Fruit fly (Drosophila melanogaster) whole organism, embryonic: ENCODE data around the gene mthl2.

Experiments
- Antp ChIP-seq: fragments of 200-800 bp; sonication (Bioruptor generic); optimal IDR thresholded peaks from 3 replicates; lab custom pipeline; 2016; ENCODE audit warnings: missing biosample characterization, missing genetic modification characterization
- Atf6 ChIP-seq: fragments of 200-800 bp; sonication (Bioruptor generic); IDR thresholded peaks from 2 replicates; pipeline ENCODE4 v1.3.6; 2022; ENCODE audit warnings: missing biosample characterization, missing genetic modification characterization
- CG10366 ChIP-seq: fragments of 200-800 bp; sonication (Bioruptor generic); IDR thresholded peaks from 2 replicates; pipeline ENCODE4 v1.3.6; 2022; ENCODE audit warnings: missing biosample characterization, missing genetic modification characterization
- CG10979 ChIP-seq: fragments of 200-800 bp; sonication (Bioruptor generic); optimal IDR thresholded peaks from 2 replicates; lab custom pipeline; 2018; ENCODE audit warnings: missing biosample characterization, mild to moderate bottlenecking, missing genetic modification characterization, moderate library complexity
- CG11456 ChIP-seq: fragments of 200-800 bp; sonication (Bioruptor generic); IDR thresholded peaks from 3 replicates; pipeline ENCODE4 v1.3.6; 2022; ENCODE audit warnings: missing biosample characterization, missing genetic modification characterization
- CG12769 ChIP-seq: fragments of 200-800 bp; sonication (Bioruptor generic); optimal IDR thresholded peaks from 2 replicates; lab custom pipeline; 2019; ENCODE audit warnings: missing biosample characterization, mild to moderate bottlenecking, missing genetic modification characterization, moderate library complexity
- CG12942 ChIP-seq: fragments of 200-800 bp; sonication (Bioruptor generic); optimal IDR thresholded peaks from 3 replicates; lab custom pipeline; 2016; ENCODE audit warnings: missing biosample characterization, missing genetic modification characterization
- CG13624 ChIP-seq: fragments of 200-800 bp; sonication (Bioruptor generic); optimal IDR thresholded peaks from 2 replicates; lab custom pipeline; 2016; ENCODE audit warnings: missing biosample characterization, missing genetic modification characterization
- CG17568 ChIP-seq: fragments of 200-800 bp; sonication (Bioruptor generic); optimal IDR thresholded peaks from 2 replicates; lab custom pipeline; 2018; ENCODE audit warnings: missing biosample characterization, mild to moderate bottlenecking, missing genetic modification characterization, moderate library complexity
- CG17802 ChIP-seq: fragments of 200-800 bp; sonication (Bioruptor generic); optimal IDR thresholded peaks from 2 replicates; lab custom pipeline; 2018; ENCODE audit warnings: missing biosample characterization, mild to moderate bottlenecking, missing genetic modification characterization, moderate library complexity
- CG17829 ChIP-seq: fragments of 200-800 bp; optimal IDR thresholded peaks from 2 replicates; lab custom pipeline; 2019; ENCODE audit warnings: missing biosample characterization, mild to moderate bottlenecking, missing genetic modification characterization, moderate library complexity
- CG18262 ChIP-seq: fragments of 200-800 bp; optimal IDR thresholded peaks from 3 replicates; lab custom pipeline; 2019; ENCODE audit warnings: missing biosample characterization, mild to moderate bottlenecking, missing genetic modification characterization, moderate library complexity
- CG18764 ChIP-seq: fragments of 200-800 bp; sonication (Bioruptor generic); optimal IDR thresholded peaks from 3 replicates; lab custom pipeline; 2016; ENCODE audit warnings: missing biosample characterization, missing genetic modification characterization
- CG32772 ChIP-seq: fragments of 200-800 bp; sonication (Bioruptor generic); IDR thresholded peaks from 2 replicates; pipeline ENCODE4 v1.3.6; 2022; ENCODE audit warnings: missing biosample characterization, missing genetic modification characterization
- CG3995 ChIP-seq: fragments of 200-800 bp; sonication (Bioruptor generic); optimal IDR thresholded peaks from 3 replicates; lab custom pipeline; 2016; ENCODE audit warnings: missing biosample characterization, missing genetic modification characterization
- CG4360 ChIP-seq: fragments of 200-800 bp; sonication (Bioruptor generic); IDR thresholded peaks from 2 replicates; pipeline ENCODE4 v1.3.6; 2022; ENCODE audit warnings: missing biosample characterization, missing genetic modification characterization
- CG4707 ChIP-seq: fragments of 200-800 bp; sonication (Bioruptor generic); optimal IDR thresholded peaks from 2 replicates; lab custom pipeline; 2018; ENCODE audit warnings: missing biosample characterization, mild to moderate bottlenecking, missing genetic modification characterization, moderate library complexity
- CG4854 ChIP-seq: fragments of 200-800 bp; sonication (Bioruptor generic); optimal IDR thresholded peaks from 2 replicates; lab custom pipeline; 2016; ENCODE audit warnings: missing biosample characterization, missing genetic modification characterization, inconsistent platforms
- CG7271 ChIP-seq: fragments of 200-800 bp; sonication (Bioruptor generic); optimal IDR thresholded peaks from 2 replicates; lab custom pipeline; 2018; ENCODE audit warnings: missing biosample characterization, mild to moderate bottlenecking, missing genetic modification characterization, moderate library complexity
- CG7786 ChIP-seq: fragments of 200-800 bp; sonication (Bioruptor generic); optimal IDR thresholded peaks from 2 replicates; lab custom pipeline; 2016; ENCODE audit warnings: missing biosample characterization, missing genetic modification characterization
- Chrac-16 ChIP-seq: fragments of 200-800 bp; sonication (Bioruptor generic); optimal IDR thresholded peaks from 3 replicates; lab custom pipeline; 2016; ENCODE audit warnings: missing biosample characterization, missing genetic modification characterization
- D19B ChIP-seq: fragments of 200-800 bp; sonication (Bioruptor generic); optimal IDR thresholded peaks from 2 replicates; lab custom pipeline; 2017; ENCODE audit warnings: missing biosample characterization, mild to moderate bottlenecking, missing genetic modification characterization
- Dbx ChIP-seq: fragments of 200-800 bp; sonication (Bioruptor generic); IDR thresholded peaks from 3 replicates; pipeline ENCODE4 v1.3.6; 2022; ENCODE audit warnings: missing biosample characterization, missing genetic modification characterization
- Deaf1 ChIP-seq: fragments of 200-800 bp; optimal IDR thresholded peaks from 3 replicates; lab custom pipeline; 2019; ENCODE audit warnings: missing biosample characterization, mild to moderate bottlenecking, missing genetic modification characterization, moderate library complexity
- Doc2 ChIP-seq: fragments of 200-800 bp; sonication (Bioruptor generic); IDR thresholded peaks from 2 replicates; pipeline ENCODE4 v1.3.6; 2022; ENCODE audit warnings: missing biosample characterization, missing genetic modification characterization
- Oaz ChIP-seq: fragments of 200-800 bp; sonication (Bioruptor generic); IDR thresholded peaks from 2 replicates; pipeline ENCODE4 v1.3.6; 2022; ENCODE audit warnings: missing biosample characterization, missing genetic modification characterization
- Opbp ChIP-seq: fragments of 200-800 bp; sonication (Bioruptor generic); IDR thresholded peaks from 3 replicates; pipeline ENCODE4 v1.3.6; 2022; ENCODE audit warnings: missing biosample characterization, missing genetic modification characterization; ENCODE audit not compliant: partially characterized antibody
- Pdp1 ChIP-seq, 2 experiments: fragments of 200-800 bp; sonication (Bioruptor generic); optimal IDR thresholded peaks; 3 replicates each; lab custom pipeline; 2016; ENCODE audit warnings: missing biosample characterization in 2 of 2, missing genetic modification characterization in 2 of 2, mild to moderate bottlenecking in 1 of 2, moderate library complexity in 1 of 2
- Poxn ChIP-seq: fragments of 200-800 bp; sonication (Bioruptor generic); IDR thresholded peaks from 2 replicates; pipeline ENCODE4 v1.3.6; 2022; ENCODE audit warnings: missing biosample characterization, missing genetic modification characterization
- Ravus ChIP-seq: fragments of 200-800 bp; sonication (Bioruptor generic); IDR thresholded peaks from 2 replicates; pipeline ENCODE4 v1.3.6; 2022; ENCODE audit warnings: missing biosample characterization, missing genetic modification characterization
- Sox100B ChIP-seq: fragments of 200-800 bp; sonication (Bioruptor generic); optimal IDR thresholded peaks from 3 replicates; lab custom pipeline; 2018; ENCODE audit warnings: missing biosample characterization, mild to moderate bottlenecking, missing genetic modification characterization
- abd-A ChIP-seq: fragments of 200-800 bp; sonication (Bioruptor generic); optimal IDR thresholded peaks from 3 replicates; lab custom pipeline; 2019; ENCODE audit warnings: missing biosample characterization, mild to moderate bottlenecking, missing genetic modification characterization, moderate library complexity
- az2 ChIP-seq: fragments of 200-800 bp; sonication (Bioruptor generic); optimal IDR thresholded peaks from 3 replicates; lab custom pipeline; 2016; ENCODE audit warnings: missing biosample characterization, missing genetic modification characterization
- bcd ChIP-seq: fragments of 200-800 bp; sonication (Bioruptor generic); optimal IDR thresholded peaks from 2 replicates; lab custom pipeline; 2017; ENCODE audit warnings: missing biosample characterization, mild to moderate bottlenecking, missing genetic modification characterization
- bigmax ChIP-seq: fragments of 200-800 bp; sonication (Bioruptor generic); optimal IDR thresholded peaks from 2 replicates; lab custom pipeline; 2018; ENCODE audit warnings: missing biosample characterization, mild to moderate bottlenecking, missing genetic modification characterization
- chif ChIP-seq, 2 experiments: fragments of 200-800 bp; sonication (Bioruptor generic); optimal IDR thresholded peaks; 3 replicates each; lab custom pipeline; 2016; ENCODE audit warnings: missing biosample characterization in 2 of 2, missing genetic modification characterization in 2 of 2
- crp ChIP-seq, 2 experiments: fragments of 200-800 bp; sonication (Bioruptor generic); optimal IDR thresholded peaks; 2 replicates in 1 of 2; 3 replicates in 1 of 2; lab custom pipeline; 2017; ENCODE audit warnings: missing biosample characterization in 2 of 2, missing genetic modification characterization in 2 of 2, mild to moderate bottlenecking in 1 of 2, moderate library complexity in 1 of 2
- dmrt11E ChIP-seq: fragments of 200-800 bp; sonication (Bioruptor generic); optimal IDR thresholded peaks from 3 replicates; lab custom pipeline; 2018; ENCODE audit warnings: missing biosample characterization, mild to moderate bottlenecking, missing genetic modification characterization, moderate library complexity
- ems ChIP-seq: fragments of 200-800 bp; sonication (Bioruptor generic); optimal IDR thresholded peaks from 3 replicates; lab custom pipeline; 2016; ENCODE audit warnings: missing biosample characterization, missing genetic modification characterization
- ftz-f1 ChIP-seq: fragments of 200-800 bp; sonication (Bioruptor generic); optimal IDR thresholded peaks from 2 replicates; lab custom pipeline; 2016; ENCODE audit warnings: missing biosample characterization, missing genetic modification characterization
- gem ChIP-seq: fragments of 200-800 bp; sonication (Bioruptor generic); optimal IDR thresholded peaks from 2 replicates; lab custom pipeline; 2019; ENCODE audit warnings: missing biosample characterization, mild to moderate bottlenecking, missing genetic modification characterization, moderate library complexity
- hb ChIP-seq: fragments of 200-800 bp; sonication (Bioruptor generic); IDR thresholded peaks from 3 replicates; pipeline ENCODE4 v1.3.6; 2022; ENCODE audit warnings: missing biosample characterization, missing genetic modification characterization; ENCODE audit not compliant: partially characterized antibody
- org-1 ChIP-seq: fragments of 200-800 bp; sonication (Bioruptor generic); optimal IDR thresholded peaks from 2 replicates; lab custom pipeline; 2017; ENCODE audit warnings: missing biosample characterization, missing genetic modification characterization
- p53 ChIP-seq: fragments of 200-800 bp; sonication (Bioruptor generic); optimal IDR thresholded peaks from 2 replicates; lab custom pipeline; 2016; ENCODE audit warnings: missing biosample characterization, missing genetic modification characterization
- pita ChIP-seq: fragments of 200-800 bp; sonication (Bioruptor generic); optimal IDR thresholded peaks from 2 replicates; lab custom pipeline; 2017; ENCODE audit warnings: missing biosample characterization, mild to moderate bottlenecking, missing genetic modification characterization
- scrt ChIP-seq: fragments of 200-800 bp; sonication (Bioruptor generic); optimal IDR thresholded peaks from 2 replicates; lab custom pipeline; 2018; ENCODE audit warnings: missing biosample characterization, mild to moderate bottlenecking, missing genetic modification characterization, moderate library complexity
- sens ChIP-seq: fragments of 200-800 bp; sonication (Bioruptor generic); peaks from one replicate; lab custom pipeline; 2016; ENCODE audit warnings: missing biosample characterization, missing genetic modification characterization
- so ChIP-seq: fragments of 200-800 bp; sonication (Bioruptor generic); IDR thresholded peaks from 3 replicates; pipeline ENCODE4 v1.3.6; 2022; ENCODE audit warnings: missing biosample characterization, missing genetic modification characterization
- tio ChIP-seq: fragments of 200-800 bp; sonication (Bioruptor generic); optimal IDR thresholded peaks from 2 replicates; lab custom pipeline; 2017; ENCODE audit warnings: missing biosample characterization, missing genetic modification characterization, inconsistent platforms
- twi ChIP-seq: fragments of 200-800 bp; optimal IDR thresholded peaks from 2 replicates; lab custom pipeline; 2019; ENCODE audit warnings: missing biosample characterization, mild to moderate bottlenecking, missing genetic modification characterization, moderate library complexity
- yki ChIP-seq: fragments of >200 bp; optimal IDR thresholded peaks from 3 replicates; lab custom pipeline; 2018

mthl2 gene

dm6 chr3L:5634188-5634894 is 29.8 kb downstream of the mthl2 start (continued):
- TF ChIP-seq CG17829 (tag; lab: Kevin White, UChicago) (peak; percentile 4), D19B (GFP tag; lab: Kevin White, UChicago) (no peak), tio (GFP tag; lab: Kevin White, UChicago) (no peak), p53 (GFP tag; lab: Kevin White, UChicago) (no peak), bigmax (GFP tag; lab: Kevin White, UChicago) (no peak), CG11456 (no peak), CG3995 (GFP tag; lab: Kevin White, UChicago) (no peak), org-1 (GFP tag; lab: Kevin White, UChicago) (no peak), CG17568 (GFP tag; lab: Kevin White, UChicago) (no peak), CG4707 (GFP tag; lab: Kevin White, UChicago) (no peak), Sox100B (GFP tag; lab: Kevin White, UChicago) (no peak), Opbp (GFP tag; lab: Robert Waterston, UW) (no peak), az2 (GFP tag; lab: Kevin White, UChicago) (no peak), CG12942 (GFP tag; lab: Kevin White, UChicago) (no peak), ftz-f1 (GFP tag; lab: Kevin White, UChicago) (no peak), pita (GFP tag; lab: Kevin White, UChicago) (peak; percentile 10), yki (lab: Kevin White, UChicago) (peak; percentile 14), gem (tag; lab: Kevin White, UChicago) (peak; percentile 12), Ravus (GFP tag; lab: Robert Waterston, UW) (no peak), dmrt11E (tag; lab: Kevin White, UChicago) (peak; percentile 22), scrt (GFP tag; lab: Kevin White, UChicago) (no peak), abd-A (no peak), bcd (GFP tag; lab: Kevin White, UChicago) (no peak), Oaz (GFP tag; lab: Robert Waterston, UW) (no peak), CG18764 (GFP tag; lab: Kevin White, UChicago) (no peak), CG7786 (no peak), CG10979 (tag; lab: Kevin White, UChicago) (no peak), CG12769 (tag; lab: Kevin White, UChicago) (no peak), Deaf1 (tag; lab: Kevin White, UChicago) (peak; percentile 98), crp (GFP tag; optimal IDR thresholded peaks at IDR 0.05; lab: Kevin White, UChicago) (no peak), Doc2 (GFP tag; lab: Robert Waterston, UW) (no peak), twi (tag; lab: Kevin White, UChicago) (no peak), CG32772 (GFP tag; lab: Robert Waterston, UW) (no peak), Poxn (no peak), ems (no peak), CG7271 (tag; lab: Kevin White, UChicago) (no peak), Atf6 (no peak), CG18262 (tag; lab: Kevin White, UChicago) (peak; percentile 19), CG17802 (tag; lab: Kevin White, UChicago) (no peak), hb (GFP tag; lab: Robert Waterston, UW) (no peak), CG4854 (no peak), CG13624 (GFP tag; lab: Kevin White, UChicago) (no peak), CG10366 (GFP tag; lab: Robert Waterston, UW) (no peak), Chrac-16 (no peak), sens (GFP tag; lab: Kevin White, UChicago) (peak; percentile 36), Antp (GFP tag; lab: Kevin White, UChicago) (no peak), so (no peak), Dbx (GFP tag; lab: Robert Waterston, UW) (no peak), Pdp1 (GFP tag; optimal IDR thresholded peaks at IDR 0.05; lab: Kevin White, UChicago) (no peak), CG4360 (GFP tag; lab: Robert Waterston, UW) (peak; percentile 75; the same call in 1 of the 2 replicates), chif (GFP tag; optimal IDR thresholded peaks at IDR 0.05; lab: Kevin White, UChicago) (no peak)
